Worm (Caenorhabditis elegans): Measurements from ENCODE around the gene C25D7.15.

- TF ChIP-seq cog-1 (tag; optimal IDR thresholded peaks at IDR 0.05): no peak
- TF ChIP-seq med-1 (GFP tag; optimal IDR thresholded peaks at IDR 0.05; ENCODE audit: insufficient read depth): no peak
- no peak for TF ChIP-seq flt-1 (GFP tag; IDR thresholded peaks at IDR 0.05)
- TF ChIP-seq ref-1 (GFP tag; conservative IDR thresholded peaks at IDR 0.05): no peak
- TF ChIP-seq tab-1 (GFP tag; IDR thresholded peaks at IDR 0.05): no peak
These were observed 30.8 kb downstream of the C25D7.15 start, which contains the start of gene C01G10.17 for ce11 chrV:15090457-15090856.
